Fruit fly (Drosophila melanogaster): ENCODE results near the gene CG34345.

CG34345 gene

dm6 chr2L:6601018-6601505 is 21.9 kb upstream of the CG34345 start, which contains the start of gene Dpp10 (continued):
- TF ChIP-seq corto (GFP tag; optimal IDR thresholded peaks at IDR 0.05) = no peak
- TF ChIP-seq CG42726 (GFP tag; IDR thresholded peaks at IDR 0.05; ENCODE audit: partially characterized antibody) = no peak
- peak; percentile 86 for TF ChIP-seq CG5953 (GFP tag; IDR thresholded peaks at IDR 0.05)
- peak; percentile 0 for TF ChIP-seq Side (GFP tag; optimal IDR thresholded peaks at IDR 0.05)
- peak; percentile 59 for TF ChIP-seq CG12236 (GFP tag; optimal IDR thresholded peaks at IDR 0.05)
- TF ChIP-seq gsb (GFP tag; IDR thresholded peaks at IDR 0.05) = peak; percentile 94
- peak; percentile 93 for TF ChIP-seq ham (GFP tag; IDR thresholded peaks at IDR 0.05)
- peak; percentile 91 for TF ChIP-seq Ravus (GFP tag; IDR thresholded peaks at IDR 0.05)
- TF ChIP-seq CG9797 (GFP tag; optimal IDR thresholded peaks at IDR 0.05) = no peak
- no peak for TF ChIP-seq CTCF (GFP tag; optimal IDR thresholded peaks at IDR 0.05)
- peak; percentile 96 for TF ChIP-seq rib (GFP tag; IDR thresholded peaks at IDR 0.05)
- peak; percentile 60 for TF ChIP-seq CG7987 (GFP tag; optimal IDR thresholded peaks at IDR 0.05)
- TF ChIP-seq dan (GFP tag; IDR thresholded peaks at IDR 0.05) = peak; percentile 65; the same call in 1 of the 2 replicates
- TF ChIP-seq CG16815 (GFP tag; optimal IDR thresholded peaks at IDR 0.05) = peak; percentile 70
- TF ChIP-seq CG3163 (GFP tag; optimal IDR thresholded peaks at IDR 0.05) = peak; percentile 66
- TF ChIP-seq C15 (GFP tag; IDR thresholded peaks at IDR 0.05) = peak; percentile 94
- TF ChIP-seq Kr (GFP tag; optimal IDR thresholded peaks at IDR 0.05) = no peak
- peak; percentile 72 for TF ChIP-seq Atf-2 (GFP tag; optimal IDR thresholded peaks at IDR 0.05)
- TF ChIP-seq onecut (GFP tag; IDR thresholded peaks at IDR 0.05) = peak; percentile 88
- TF ChIP-seq pan (optimal IDR thresholded peaks at IDR 0.05) = no peak
- peak in 1 of 2 experiments; percentile 97 for TF ChIP-seq pan (GFP tag; optimal IDR thresholded peaks at IDR 0.05 in 1 of 2, IDR thresholded peaks at IDR 0.05 in 1 of 2)
- TF ChIP-seq ERR (GFP tag; optimal IDR thresholded peaks at IDR 0.05) = peak; percentile 80
- peak; percentile 81 for TF ChIP-seq CG16863 (GFP tag; optimal IDR thresholded peaks at IDR 0.05)
- no peak for TF ChIP-seq CG10565 (GFP tag; optimal IDR thresholded peaks at IDR 0.05)
- TF ChIP-seq CG7271 (tag; optimal IDR thresholded peaks at IDR 0.05) = no peak
- peak; percentile 91 for TF ChIP-seq ems (GFP tag; optimal IDR thresholded peaks at IDR 0.05)
- peak; percentile 85 for TF ChIP-seq CG15514 (GFP tag; optimal IDR thresholded peaks at IDR 0.05)
- peak; percentile 68 for TF ChIP-seq CG7928 (GFP tag; optimal IDR thresholded peaks at IDR 0.05)
- TF ChIP-seq CG10654 (GFP tag; optimal IDR thresholded peaks at IDR 0.05) = peak; percentile 69
- peak; percentile 77 for TF ChIP-seq fd96Cb (tag; optimal IDR thresholded peaks at IDR 0.05)
- peak; percentile 86 for TF ChIP-seq Chrac-16 (GFP tag; optimal IDR thresholded peaks at IDR 0.05)
- peak; percentile 59 for TF ChIP-seq CG4707 (GFP tag; optimal IDR thresholded peaks at IDR 0.05)
- peak; percentile 80 for TF ChIP-seq toy (GFP tag; IDR thresholded peaks at IDR 0.05)
- TF ChIP-seq hbn (GFP tag; IDR thresholded peaks at IDR 0.05; ENCODE audit: partially characterized antibody) = no peak
- peak; percentile 85 for TF ChIP-seq zfh1 (GFP tag; IDR thresholded peaks at IDR 0.05)
- TF ChIP-seq maf-S (GFP tag; optimal IDR thresholded peaks at IDR 0.05) = peak; percentile 77
- no peak for TF ChIP-seq prd (optimal IDR thresholded peaks at IDR 0.05)
- peak; percentile 95 for TF ChIP-seq prd (GFP tag; IDR thresholded peaks at IDR 0.05)
- peak; percentile 43 for TF ChIP-seq Hmx (GFP tag; optimal IDR thresholded peaks at IDR 0.05)
- peak; percentile 98 for TF ChIP-seq Med (GFP tag)
- peak; percentile 87 for TF ChIP-seq ssp (GFP tag; IDR thresholded peaks at IDR 0.05)
- peak; percentile 88 for TF ChIP-seq bab2 (GFP tag; optimal IDR thresholded peaks at IDR 0.05)
- TF ChIP-seq knrl (GFP tag; IDR thresholded peaks at IDR 0.05; ENCODE audit: partially characterized antibody) = peak; percentile 50
- peak; percentile 64 for TF ChIP-seq CG10267 (tag; optimal IDR thresholded peaks at IDR 0.05)
- TF ChIP-seq row (GFP tag; IDR thresholded peaks at IDR 0.05) = peak; percentile 98
- TF ChIP-seq CG34422 (GFP tag; IDR thresholded peaks at IDR 0.05) = peak; percentile 95
- peak; percentile 9 for TF ChIP-seq Lhr (GFP tag; optimal IDR thresholded peaks at IDR 0.05)
- TF ChIP-seq kni (GFP tag; optimal IDR thresholded peaks at IDR 0.05) = no peak
- TF ChIP-seq CG3995 (GFP tag; optimal IDR thresholded peaks at IDR 0.05) = peak; percentile 44
- TF ChIP-seq CG9932 (GFP tag; IDR thresholded peaks at IDR 0.05) = peak; percentile 99
- TF ChIP-seq CG34224 (GFP tag; IDR thresholded peaks at IDR 0.05; ENCODE audit: partially characterized antibody) = peak; percentile 36; the same call in 1 of the 3 replicates
- TF ChIP-seq HmgZ (tag; optimal IDR thresholded peaks at IDR 0.05) = peak; percentile 95

Measured in whole organism, embryonic.